Worm (Caenorhabditis elegans): Measurements from ENCODE around the gene F53F8.6.
A peak's percentile ranks its signal among the peaks of the same experiment; 100 is the strongest.

The F53F8.6 gene

DNA sequence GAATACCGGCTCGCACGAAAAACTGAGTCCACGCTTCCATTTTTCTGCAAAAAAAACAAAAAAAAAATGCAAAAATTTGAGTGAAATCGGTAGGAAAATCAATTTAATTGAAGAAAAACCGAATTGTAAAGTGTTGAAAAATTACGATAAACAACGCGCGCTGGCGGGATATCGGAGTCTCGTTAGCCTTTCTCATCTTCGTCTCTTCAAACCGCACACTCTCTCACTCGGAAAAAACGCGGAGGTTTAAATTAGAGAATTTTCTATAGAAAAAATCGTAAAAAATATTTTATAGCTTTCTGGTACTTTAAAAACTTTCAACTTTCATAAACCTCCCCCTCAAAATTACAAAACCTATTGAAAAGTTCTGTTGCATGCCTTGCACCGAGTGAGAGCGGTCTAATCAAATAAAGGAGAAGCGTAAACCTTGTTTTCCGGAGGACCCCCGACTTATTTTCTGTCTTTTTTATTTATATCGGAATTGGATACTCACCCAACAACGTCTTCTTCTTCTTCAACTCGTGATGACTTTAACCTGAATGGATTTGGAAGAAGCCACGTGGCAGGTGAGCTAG, at the start of gene F53F8.6, which contains the start of gene F53F8.5:
Gene F53F8.6, plus strand, starts transcription at position 230 of the 575 bp plus-strand sequence.
Gene F53F8.5, minus strand, starts transcription at position 52 of the 575 bp plus-strand sequence.
- TF ChIP-seq B0261.1 (tag; optimal IDR thresholded peaks at IDR 0.05) (no peak), attf-6 (GFP tag; IDR thresholded peaks at IDR 0.05) (no peak), B0035.1 (tag; optimal IDR thresholded peaks at IDR 0.05) (no peak), snpc-4 (GFP tag; optimal IDR thresholded peaks at IDR 0.05) (no peak), snpc-4 (tag; optimal IDR thresholded peaks at IDR 0.05) (no peak), lin-35 (GFP tag; optimal IDR thresholded peaks at IDR 0.05) (peak in 1 of 3 experiments; percentile 26), die-1 (tag; optimal IDR thresholded peaks at IDR 0.05) (no peak), sea-2 (GFP tag; IDR thresholded peaks at IDR 0.05) (no peak), nhr-90 (tag; optimal IDR thresholded peaks at IDR 0.05) (no peak), K11D2.4 (GFP tag; IDR thresholded peaks at IDR 0.05) (no peak), nhr-179 (tag; optimal IDR thresholded peaks at IDR 0.05) (no peak), C17E4.6 (GFP tag; IDR thresholded peaks at IDR 0.05) (no peak), lin-54 (GFP tag; optimal IDR thresholded peaks at IDR 0.05) (peak; percentile 49), dox-1 (GFP tag; IDR thresholded peaks at IDR 0.05) (no peak), madf-3 (GFP tag; IDR thresholded peaks at IDR 0.05) (no peak), madf-6 (GFP tag; IDR thresholded peaks at IDR 0.05) (peak; percentile 46; the same call in 1 of the 2 replicates), T26A5.8 (tag; optimal IDR thresholded peaks at IDR 0.05) (no peak), cebp-1 (GFP tag; IDR thresholded peaks at IDR 0.05) (no peak), cebp-1 (tag; optimal IDR thresholded peaks at IDR 0.05) (peak; percentile 11), Y79H2A.3 (GFP tag; conservative IDR thresholded peaks at IDR 0.05) (no peak), ztf-26 (tag; optimal IDR thresholded peaks at IDR 0.05) (no peak), Y56A3A.18 (GFP tag; IDR thresholded peaks at IDR 0.05) (no peak), bed-1 (GFP tag; IDR thresholded peaks at IDR 0.05) (no peak), ztf-6 (GFP tag; IDR thresholded peaks at IDR 0.05) (no peak), ets-4 (GFP tag; optimal IDR thresholded peaks at IDR 0.05) (no peak), ztf-18 (tag; optimal IDR thresholded peaks at IDR 0.05) (no peak), chd-7 (tag; optimal IDR thresholded peaks at IDR 0.05) (no peak), ztf-25 (GFP tag; IDR thresholded peaks at IDR 0.05) (no peak), somi-1 (GFP tag; optimal IDR thresholded peaks at IDR 0.05) (no peak), snpc-1.3 (tag; optimal IDR thresholded peaks at IDR 0.05; ENCODE audit: insufficient read depth) (no peak), F49E8.2 (tag; optimal IDR thresholded peaks at IDR 0.05; ENCODE audit: insufficient read depth) (no peak), F37B4.10 (GFP tag; IDR thresholded peaks at IDR 0.05) (no peak), ama-1 (optimal IDR thresholded peaks at IDR 0.05) (no peak), ama-1 (GFP tag; optimal IDR thresholded peaks at IDR 0.05) (no peak), lin-40 (tag; optimal IDR thresholded peaks at IDR 0.05) (peak; percentile 2), hrde-1 (tag; optimal IDR thresholded peaks at IDR 0.05; ENCODE audit: borderline replicate concordance) (no peak), repo-1 (tag; optimal IDR thresholded peaks at IDR 0.05) (no peak), F23B12.7 (tag; optimal IDR thresholded peaks at IDR 0.05; ENCODE audit: insufficient read depth) (no peak), egrh-3 (GFP tag; IDR thresholded peaks at IDR 0.05) (no peak), lag-1 (GFP tag; IDR thresholded peaks at IDR 0.05) (no peak), ceh-40 (GFP tag; IDR thresholded peaks at IDR 0.05) (no peak), D2030.7 (GFP tag; IDR thresholded peaks at IDR 0.05) (peak; percentile 52; the same call in 1 of the 2 replicates), gei-17 (GFP tag; optimal IDR thresholded peaks at IDR 0.05) (no peak), hlh-26 (GFP tag; conservative IDR thresholded peaks at IDR 0.05) (no peak), attf-3 (GFP tag; conservative IDR thresholded peaks at IDR 0.05) (peak; percentile 97), xnd-1 (tag; optimal IDR thresholded peaks at IDR 0.05) (no peak), lin-26 (GFP tag; IDR thresholded peaks at IDR 0.05) (no peak), hsf-1 (GFP tag; IDR thresholded peaks at IDR 0.05) (no peak), zfh-2 (GFP tag; conservative IDR thresholded peaks at IDR 0.05) (no peak)

Data from whole organism, young adult.